Fruit fly (Drosophila melanogaster): ENCODE results near the gene brn.

The brn gene

DNA sequence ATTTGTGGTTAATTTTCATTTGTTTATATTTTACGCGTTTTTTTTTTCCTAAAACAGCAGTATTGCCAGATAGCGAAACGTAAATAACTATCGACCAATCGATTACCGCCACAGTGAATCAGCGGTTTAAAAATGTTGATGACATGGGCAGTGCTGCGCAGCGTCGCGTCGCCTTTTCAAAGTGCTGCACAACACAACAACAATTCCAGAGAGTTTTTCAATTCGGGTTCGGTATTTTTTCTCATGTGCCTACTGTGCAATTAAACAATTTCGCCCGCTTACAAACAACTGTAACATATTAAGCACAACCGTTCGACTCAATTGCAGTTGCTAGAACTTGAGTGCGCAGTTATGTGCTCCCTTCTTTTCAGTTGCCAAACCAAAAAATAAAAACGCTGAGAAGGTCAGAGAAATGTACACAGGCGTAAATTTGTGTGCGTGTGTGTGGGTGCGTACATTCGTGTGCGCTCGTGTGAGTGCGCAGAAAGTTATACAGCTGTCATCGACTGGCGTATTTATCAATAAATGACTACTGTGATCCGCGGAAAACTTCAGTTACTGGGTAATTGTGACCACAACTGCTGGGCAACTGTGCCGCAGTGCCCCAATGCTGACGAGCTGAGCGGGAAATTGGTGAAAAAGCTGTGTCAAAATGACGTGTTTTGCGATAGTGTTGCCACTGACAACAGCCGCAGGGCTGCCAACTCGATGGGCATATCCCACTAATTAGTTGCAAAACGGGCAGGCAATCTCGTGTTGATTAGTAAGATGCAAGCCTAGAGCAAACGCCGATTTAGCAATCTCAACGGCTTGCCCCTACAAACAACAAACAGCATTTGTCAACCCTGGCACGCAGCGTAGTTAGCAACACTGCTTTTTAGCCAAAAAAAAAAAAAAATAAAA, 12.9 kb downstream of the brn start, which contains the start of the genes tyf and Tip60:
TSS of gene tyf (plus strand) at position 187 of the 903 bp plus-strand sequence.
TSS of gene Tip60 (minus strand) at position 654 of the 903 bp plus-strand sequence.
- TF ChIP-seq Dll (optimal IDR thresholded peaks at IDR 0.05) (no peak), psq (optimal IDR thresholded peaks at IDR 0.05) (no peak), CG8478 (optimal IDR thresholded peaks at IDR 0.05) (no peak), EcR (GFP tag; optimal IDR thresholded peaks at IDR 0.05) (no peak), usp (GFP tag; optimal IDR thresholded peaks at IDR 0.05) (no peak), pan (optimal IDR thresholded peaks at IDR 0.05) (no peak)

DNA sequence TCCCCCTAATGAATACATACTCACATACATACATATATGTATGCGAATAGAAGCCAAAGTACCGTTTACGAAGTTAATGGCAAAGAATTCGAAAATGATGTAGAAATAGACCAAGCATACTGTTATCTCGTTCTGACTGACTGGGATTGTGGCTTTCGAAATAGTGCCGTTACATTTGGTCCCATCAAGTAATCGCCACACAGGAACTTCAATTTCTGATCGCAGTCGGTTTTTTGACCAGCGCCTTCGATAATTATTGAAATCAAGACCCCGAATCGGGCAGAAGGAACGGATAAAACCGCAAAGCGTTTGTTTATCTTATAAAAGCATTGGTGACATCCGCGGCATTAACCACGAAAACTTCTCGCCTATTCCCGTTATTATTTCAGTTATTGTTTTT, 15.4 kb downstream of the brn start:
- TF ChIP-seq psq (optimal IDR thresholded peaks at IDR 0.05) = no peak
- no peak for TF ChIP-seq usp (GFP tag; optimal IDR thresholded peaks at IDR 0.05)
- no peak for TF ChIP-seq pan (optimal IDR thresholded peaks at IDR 0.05)
- TF ChIP-seq Dll (optimal IDR thresholded peaks at IDR 0.05) = no peak
- no peak for TF ChIP-seq EcR (GFP tag; optimal IDR thresholded peaks at IDR 0.05)
- no peak for TF ChIP-seq CG8478 (optimal IDR thresholded peaks at IDR 0.05)

DNA sequence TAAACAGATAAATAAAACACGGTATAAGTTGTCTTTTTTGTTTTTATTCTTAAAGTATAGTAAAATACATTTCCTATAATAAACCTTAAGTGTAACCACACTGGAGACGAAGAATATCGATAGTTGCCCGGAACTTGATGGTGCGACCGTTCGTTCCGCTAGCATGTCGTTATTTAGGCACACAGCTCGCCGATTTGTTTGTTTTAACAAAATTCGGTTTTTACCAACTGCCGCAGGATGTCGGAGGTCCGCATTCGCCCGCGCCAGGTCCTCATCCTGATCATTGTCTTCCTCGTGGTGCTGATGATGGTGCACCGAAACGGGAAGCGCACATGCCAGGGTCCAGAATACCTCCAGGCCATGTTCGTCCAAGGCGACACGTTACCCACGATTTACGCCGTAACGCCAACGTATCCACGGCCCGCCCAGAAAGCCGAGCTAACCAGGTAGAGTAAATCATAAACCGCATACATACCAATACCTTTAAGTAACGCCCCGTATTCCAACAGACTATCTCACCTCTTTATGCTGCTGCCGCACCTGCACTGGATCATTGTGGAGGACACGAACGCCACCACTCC, 27.0 kb downstream of the brn start, which contains the start of gene GlcAT-I:
TSS of gene GlcAT-I (plus strand) at position 163 of the 581 bp plus-strand sequence.
- TF ChIP-seq CG8478 (optimal IDR thresholded peaks at IDR 0.05) = no peak
- no peak for TF ChIP-seq EcR (GFP tag; optimal IDR thresholded peaks at IDR 0.05)
- TF ChIP-seq psq (optimal IDR thresholded peaks at IDR 0.05) = no peak
- no peak for TF ChIP-seq pan (optimal IDR thresholded peaks at IDR 0.05)
- no peak for TF ChIP-seq usp (GFP tag; optimal IDR thresholded peaks at IDR 0.05)
- no peak for TF ChIP-seq Dll (optimal IDR thresholded peaks at IDR 0.05)

DNA sequence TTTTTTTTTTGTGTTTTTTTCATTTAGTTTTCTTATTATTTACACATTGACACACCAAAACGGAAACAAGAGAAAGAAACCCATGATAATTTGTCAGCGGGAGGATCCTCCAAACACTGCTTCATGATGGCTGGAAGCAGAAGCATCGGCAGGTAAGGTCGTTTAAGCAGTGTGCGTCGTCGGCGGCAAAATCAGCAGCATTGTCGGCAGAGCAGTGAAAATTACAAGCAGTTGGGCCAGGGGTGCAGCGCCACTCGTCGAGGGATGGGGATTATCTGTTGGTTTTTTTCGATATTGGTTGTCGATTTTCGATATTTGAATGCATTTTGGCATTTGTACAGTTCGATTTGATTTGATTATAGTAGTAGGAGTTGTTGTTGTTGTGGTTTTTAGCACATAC, 34.9 kb downstream of the brn start:
- TF ChIP-seq EcR (GFP tag; optimal IDR thresholded peaks at IDR 0.05) (no peak), psq (optimal IDR thresholded peaks at IDR 0.05) (no peak), pan (optimal IDR thresholded peaks at IDR 0.05) (no peak), usp (GFP tag; optimal IDR thresholded peaks at IDR 0.05) (no peak), CG8478 (optimal IDR thresholded peaks at IDR 0.05) (no peak), Dll (optimal IDR thresholded peaks at IDR 0.05) (no peak)

DNA sequence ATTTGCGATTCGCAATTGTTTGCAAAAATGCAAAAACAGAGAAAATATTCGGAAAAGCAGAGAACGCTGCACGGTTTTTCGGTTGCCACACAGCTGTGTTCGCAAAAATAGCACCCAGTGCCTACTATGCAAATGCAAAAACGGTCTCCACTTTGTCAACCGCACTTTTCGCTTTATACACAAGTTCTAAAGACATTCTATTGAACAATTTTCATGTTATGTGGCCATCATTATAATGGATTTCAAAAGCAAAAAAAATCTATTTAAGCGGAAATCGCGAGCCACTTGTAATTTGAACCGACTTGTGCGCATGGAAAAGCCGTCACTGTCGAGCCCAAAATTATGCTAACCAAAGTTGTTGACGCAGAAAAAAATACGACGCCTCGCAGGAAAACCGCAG, 46.8 kb downstream of the brn start:
- TF ChIP-seq usp (GFP tag; optimal IDR thresholded peaks at IDR 0.05) (no peak), pan (optimal IDR thresholded peaks at IDR 0.05) (no peak), EcR (GFP tag; optimal IDR thresholded peaks at IDR 0.05) (no peak), CG8478 (optimal IDR thresholded peaks at IDR 0.05) (no peak), Dll (optimal IDR thresholded peaks at IDR 0.05) (no peak), psq (optimal IDR thresholded peaks at IDR 0.05) (no peak)

All from whole organism.